Fruit fly (Drosophila melanogaster) whole organism, embryonic: ENCODE data around the gene SKIP.

Source experiments
- Atf6 ChIP-seq: fragments of 200-800 bp; sonication (Bioruptor generic); IDR thresholded peaks from 2 replicates; pipeline ENCODE4 v1.3.6; 2022; ENCODE audit warnings: missing biosample characterization, missing genetic modification characterization
- CG10462 ChIP-seq: fragments of 200-800 bp; sonication (Bioruptor generic); optimal IDR thresholded peaks from 2 replicates; lab custom pipeline; 2016; ENCODE audit warnings: missing biosample characterization, missing genetic modification characterization
- CG10543 ChIP-seq: fragments of 200-800 bp; sonication (Bioruptor generic); optimal IDR thresholded peaks from 3 replicates; lab custom pipeline; 2017; ENCODE audit warnings: missing biosample characterization, mild to moderate bottlenecking, missing genetic modification characterization, moderate library complexity
- CG11695 ChIP-seq: fragments of 200-800 bp; sonication (Bioruptor generic); IDR thresholded peaks from 3 replicates; pipeline ENCODE4 v1.3.6; 2022; ENCODE audit warnings: missing biosample characterization, missing genetic modification characterization
- CG11696 ChIP-seq: fragments of 200-800 bp; sonication (Bioruptor generic); IDR thresholded peaks from 2 replicates; pipeline ENCODE4 v1.3.6; 2022; ENCODE audit warnings: missing biosample characterization, missing genetic modification characterization
- CG14860 ChIP-seq: fragments of 200-800 bp; sonication (Bioruptor generic); IDR thresholded peaks from 3 replicates; pipeline ENCODE4 v1.3.6; 2022; ENCODE audit warnings: missing biosample characterization, missing genetic modification characterization; ENCODE audit not compliant: partially characterized antibody
- CG15269 ChIP-seq: fragments of 200-800 bp; sonication (Bioruptor generic); optimal IDR thresholded peaks from 2 replicates; lab custom pipeline; 2018; ENCODE audit warnings: missing biosample characterization, mild to moderate bottlenecking, missing genetic modification characterization, moderate library complexity
- CG17186 ChIP-seq: fragments of 200-800 bp; sonication (Bioruptor generic); optimal IDR thresholded peaks from 3 replicates; lab custom pipeline; 2017; ENCODE audit warnings: missing biosample characterization, missing genetic modification reagents, missing genetic modification characterization
- CG32532 ChIP-seq: fragments of 200-800 bp; sonication (Bioruptor generic); IDR thresholded peaks from 2 replicates; pipeline ENCODE4 v1.3.6; 2022; ENCODE audit warnings: missing biosample characterization, missing genetic modification characterization
- CG33557 ChIP-seq: fragments of 200-800 bp; sonication (Bioruptor generic); optimal IDR thresholded peaks from 2 replicates; lab custom pipeline; 2019; ENCODE audit warnings: missing biosample characterization, mild to moderate bottlenecking, missing genetic modification characterization, moderate library complexity
- CG4282 ChIP-seq: fragments of 200-800 bp; sonication (Bioruptor generic); optimal IDR thresholded peaks from 2 replicates; lab custom pipeline; 2016; ENCODE audit warnings: missing biosample characterization, missing genetic modification characterization
- CG4328 ChIP-seq: fragments of 200-800 bp; sonication (Bioruptor generic); optimal IDR thresholded peaks from 3 replicates; lab custom pipeline; 2017; ENCODE audit warnings: missing biosample characterization, missing genetic modification reagents, missing genetic modification characterization
- CG7357 ChIP-seq: fragments of 200-800 bp; sonication (Bioruptor generic); IDR thresholded peaks from 3 replicates; pipeline ENCODE4 v1.3.6; 2022; ENCODE audit warnings: missing biosample characterization, missing genetic modification characterization
- CG7745 ChIP-seq: fragments of 200-800 bp; sonication (Bioruptor generic); optimal IDR thresholded peaks from 2 replicates; lab custom pipeline; 2018; ENCODE audit warnings: missing biosample characterization, mild to moderate bottlenecking, missing genetic modification characterization, moderate library complexity
- CG9215 ChIP-seq: fragments of 200-800 bp; sonication (Bioruptor generic); IDR thresholded peaks from 2 replicates; pipeline ENCODE4 v1.3.6; 2022; ENCODE audit warnings: missing biosample characterization, missing genetic modification characterization
- CG9817 ChIP-seq: fragments of 200-800 bp; sonication (Bioruptor generic); optimal IDR thresholded peaks from 2 replicates; lab custom pipeline; 2018; ENCODE audit warnings: missing biosample characterization, mild to moderate bottlenecking, missing genetic modification characterization, moderate library complexity
- Camta ChIP-seq: fragments of 200-800 bp; sonication (Bioruptor generic); optimal IDR thresholded peaks from 2 replicates; lab custom pipeline; 2016; ENCODE audit warnings: missing biosample characterization, missing genetic modification characterization
- Dad ChIP-seq: fragments of 200-800 bp; sonication (Bioruptor generic); optimal IDR thresholded peaks from 3 replicates; lab custom pipeline; 2016; ENCODE audit warnings: missing biosample characterization, missing genetic modification characterization
- Doc2 ChIP-seq: fragments of 200-800 bp; sonication (Bioruptor generic); IDR thresholded peaks from 2 replicates; pipeline ENCODE4 v1.3.6; 2022; ENCODE audit warnings: missing biosample characterization, missing genetic modification characterization
- Eip74EF ChIP-seq, 2 experiments: fragments of 200-800 bp in 1 of 2; fragments of >200 bp in 1 of 2; sonication (Bioruptor generic) in 1 of 2; optimal IDR thresholded peaks; 2 replicates each; lab custom pipeline; 2017 to 2019; ENCODE audit warnings: missing biosample characterization in 2 of 2, missing genetic modification characterization in 2 of 2, mild to moderate bottlenecking in 1 of 2, moderate library complexity in 1 of 2
- Ets65A ChIP-seq: fragments of 200-800 bp; sonication (Bioruptor generic); peaks from one replicate; lab custom pipeline; 2016; ENCODE audit warnings: missing biosample characterization, missing genetic modification characterization
- Fer2 ChIP-seq: fragments of 200-800 bp; sonication (Bioruptor generic); optimal IDR thresholded peaks from 2 replicates; lab custom pipeline; 2018; ENCODE audit warnings: missing biosample characterization, mild to moderate bottlenecking, missing genetic modification characterization, moderate library complexity
- HLHmδ ChIP-seq: fragments of 200-800 bp; sonication (Bioruptor generic); optimal IDR thresholded peaks from 2 replicates; lab custom pipeline; 2018; ENCODE audit warnings: missing biosample characterization, mild to moderate bottlenecking, missing genetic modification characterization, moderate library complexity
- HmgD ChIP-seq: fragments of 200-800 bp; sonication (Bioruptor generic); optimal IDR thresholded peaks from 3 replicates; lab custom pipeline; 2016; ENCODE audit warnings: missing biosample characterization, missing genetic modification characterization
- Jarid2 ChIP-seq: fragments of 200-800 bp; sonication (Bioruptor generic); optimal IDR thresholded peaks from 3 replicates; lab custom pipeline; 2017; ENCODE audit warnings: mild to moderate bottlenecking, missing biosample characterization, missing genetic modification reagents, missing genetic modification characterization
- MTF-1 ChIP-seq: fragments of 200-800 bp; sonication (Bioruptor generic); optimal IDR thresholded peaks from 2 replicates; lab custom pipeline; 2018; ENCODE audit warnings: missing biosample characterization, mild to moderate bottlenecking, missing genetic modification characterization, borderline replicate concordance
- Mes4 ChIP-seq: fragments of 200-800 bp; sonication (Bioruptor generic); optimal IDR thresholded peaks from 2 replicates; lab custom pipeline; 2016; ENCODE audit warnings: missing biosample characterization, missing genetic modification characterization
- Mrtf ChIP-seq: fragments of 200-800 bp; sonication (Bioruptor generic); IDR thresholded peaks from 3 replicates; pipeline ENCODE4 v1.3.6; 2022; ENCODE audit warnings: missing biosample characterization, missing genetic modification characterization
- Nf-YB ChIP-seq: fragments of 200-800 bp; sonication (Bioruptor generic); optimal IDR thresholded peaks from 3 replicates; lab custom pipeline; 2019; ENCODE audit warnings: missing biosample characterization, mild to moderate bottlenecking, missing genetic modification characterization, moderate library complexity
- Pdp1 ChIP-seq, 2 experiments: fragments of 200-800 bp; sonication (Bioruptor generic); optimal IDR thresholded peaks; 3 replicates each; lab custom pipeline; 2016; ENCODE audit warnings: missing biosample characterization in 2 of 2, missing genetic modification characterization in 2 of 2, mild to moderate bottlenecking in 1 of 2, moderate library complexity in 1 of 2
- abd-A ChIP-seq: fragments of 200-800 bp; sonication (Bioruptor generic); optimal IDR thresholded peaks from 3 replicates; lab custom pipeline; 2019; ENCODE audit warnings: missing biosample characterization, mild to moderate bottlenecking, missing genetic modification characterization, moderate library complexity
- bbx ChIP-seq: fragments of 200-800 bp; sonication (Bioruptor generic); IDR thresholded peaks from 2 replicates; pipeline ENCODE4 v1.3.6; 2022; ENCODE audit warnings: missing biosample characterization, missing genetic modification characterization; ENCODE audit not compliant: partially characterized antibody
- crol ChIP-seq: fragments of 200-800 bp; sonication (Bioruptor generic); IDR thresholded peaks from 2 replicates; pipeline ENCODE4 v1.3.6; 2022; ENCODE audit warnings: missing biosample characterization, missing genetic modification characterization
- danr ChIP-seq: fragments of 200-800 bp; sonication (Bioruptor generic); IDR thresholded peaks from 2 replicates; pipeline ENCODE4 v1.3.6; 2022; ENCODE audit warnings: missing biosample characterization, missing genetic modification characterization
- dmrt11E ChIP-seq: fragments of 200-800 bp; sonication (Bioruptor generic); optimal IDR thresholded peaks from 3 replicates; lab custom pipeline; 2018; ENCODE audit warnings: missing biosample characterization, mild to moderate bottlenecking, missing genetic modification characterization, moderate library complexity
- gfzf ChIP-seq: fragments of 200-800 bp; sonication (Bioruptor generic); optimal IDR thresholded peaks from 2 replicates; lab custom pipeline; 2016; ENCODE audit warnings: missing biosample characterization, mild to moderate bottlenecking, missing genetic modification characterization, moderate library complexity
- kni ChIP-seq: fragments of 200-800 bp; sonication (Bioruptor generic); optimal IDR thresholded peaks from 3 replicates; lab custom pipeline; 2017; ENCODE audit warnings: mild to moderate bottlenecking, missing biosample characterization, missing genetic modification reagents, missing genetic modification characterization
- maf-S ChIP-seq: fragments of 200-800 bp; sonication (Bioruptor generic); optimal IDR thresholded peaks from 2 replicates; lab custom pipeline; 2016; ENCODE audit warnings: missing biosample characterization, missing genetic modification characterization
- nau ChIP-seq: fragments of 200-800 bp; sonication (Bioruptor generic); optimal IDR thresholded peaks from 3 replicates; lab custom pipeline; 2017; ENCODE audit warnings: missing biosample characterization, mild to moderate bottlenecking, missing genetic modification characterization, missing genetic modification reagents
- pan ChIP-seq, 4 experiments: fragments of >200 bp in 3 of 4; fragments of 200-800 bp in 1 of 4; sonication (Bioruptor generic) in 1 of 4; optimal IDR thresholded peaks in 3 of 4; IDR thresholded peaks in 1 of 4; 2 replicates each; pipeline versions ENCODE4 v1.3.6 to Lab custom; 2017 to 2022; ENCODE audit warnings: missing biosample characterization in 2 of 4, missing genetic modification characterization in 2 of 4, mixed read lengths in 1 of 4
- ranshi ChIP-seq: fragments of 200-800 bp; sonication (Bioruptor generic); IDR thresholded peaks from 2 replicates; pipeline ENCODE4 v1.3.6; 2022; ENCODE audit warnings: missing biosample characterization, missing genetic modification characterization
- row ChIP-seq: fragments of 200-800 bp; sonication (Bioruptor generic); IDR thresholded peaks from 3 replicates; pipeline ENCODE4 v1.3.6; 2022; ENCODE audit warnings: missing biosample characterization, missing genetic modification characterization
- sd ChIP-seq: fragments of 200-800 bp; sonication (Bioruptor generic); optimal IDR thresholded peaks from 3 replicates; lab custom pipeline; 2018; ENCODE audit warnings: missing biosample characterization, mild to moderate bottlenecking, missing genetic modification characterization, moderate library complexity
- sima ChIP-seq: fragments of 200-800 bp; sonication (Bioruptor generic); optimal IDR thresholded peaks from 2 replicates; lab custom pipeline; 2016; ENCODE audit warnings: missing biosample characterization, missing genetic modification characterization
- sisA ChIP-seq: fragments of 200-800 bp; sonication (Bioruptor generic); IDR thresholded peaks from 2 replicates; pipeline ENCODE4 v1.3.6; 2022; ENCODE audit warnings: missing biosample characterization, missing genetic modification characterization
- sr ChIP-seq: fragments of 200-800 bp; sonication (Bioruptor generic); IDR thresholded peaks from 3 replicates; pipeline ENCODE4 v1.3.6; 2022; ENCODE audit warnings: missing biosample characterization, missing genetic modification characterization
- tgo ChIP-seq: fragments of 200-800 bp; sonication (Bioruptor generic); IDR thresholded peaks from 3 replicates; pipeline ENCODE4 v1.3.6; 2022; ENCODE audit warnings: missing biosample characterization, missing genetic modification characterization
- tio ChIP-seq: fragments of 200-800 bp; sonication (Bioruptor generic); optimal IDR thresholded peaks from 2 replicates; lab custom pipeline; 2017; ENCODE audit warnings: missing biosample characterization, missing genetic modification characterization, inconsistent platforms
- yki ChIP-seq: fragments of >200 bp; optimal IDR thresholded peaks from 3 replicates; lab custom pipeline; 2018
- zfh1 ChIP-seq: fragments of 200-800 bp; sonication (Bioruptor generic); IDR thresholded peaks from 3 replicates; pipeline ENCODE4 v1.3.6; 2022; ENCODE audit warnings: missing biosample characterization, missing genetic modification characterization

Gene SKIP

DNA sequence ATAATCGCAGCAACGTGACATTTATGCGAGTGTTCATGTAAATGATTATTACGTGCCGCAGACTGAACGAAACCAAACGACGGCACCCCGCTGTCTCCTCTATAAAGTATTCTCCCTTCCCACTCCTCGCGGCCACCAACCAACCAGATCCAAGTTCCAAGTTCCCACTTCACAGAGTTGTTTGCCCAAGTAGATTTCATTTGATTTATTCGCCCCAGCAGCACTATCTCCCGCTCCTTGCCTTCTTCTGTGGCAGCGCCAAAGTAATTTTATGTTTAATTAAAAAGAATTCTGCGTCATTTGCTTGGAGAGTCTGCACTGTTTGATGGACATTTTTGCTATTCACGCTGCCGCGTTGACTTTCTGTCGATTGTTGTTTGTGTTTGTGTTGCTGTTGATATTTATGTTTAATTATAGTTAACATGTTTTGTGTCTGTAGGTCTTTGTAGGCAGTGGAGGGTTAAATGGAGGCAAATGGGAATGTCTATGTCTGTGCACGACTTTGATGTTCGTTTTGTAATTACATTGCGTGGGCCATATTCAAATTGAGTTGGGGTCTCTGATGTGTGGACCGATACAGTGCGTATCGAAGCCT lies 63.0 kb downstream of the SKIP start:
- TF ChIP-seq Dad (GFP tag; lab: Kevin White, UChicago) (no peak), CG9817 (tag; lab: Kevin White, UChicago) (no peak), row (no peak), CG14860 (no peak), danr (no peak), CG10543 (GFP tag; lab: Kevin White, UChicago) (peak; percentile 24), Pdp1 (GFP tag; optimal IDR thresholded peaks at IDR 0.05; lab: Kevin White, UChicago) (no peak), Eip74EF (GFP tag; optimal IDR thresholded peaks at IDR 0.05; lab: Kevin White, UChicago) (no peak), kni (GFP tag; lab: Kevin White, UChicago) (peak; percentile 3), CG33557 (GFP tag; lab: Kevin White, UChicago) (no peak), Mes4 (GFP tag; lab: Kevin White, UChicago) (no peak), pan (optimal IDR thresholded peaks at IDR 0.05; lab: Kevin White, UChicago) (no peak), pan (GFP tag; optimal IDR thresholded peaks at IDR 0.05 in 1 of 2, IDR thresholded peaks at IDR 0.05 in 1 of 2) (peak in 1 of 2 experiments; percentile 14), Mrtf (GFP tag; lab: Robert Waterston, UW) (no peak), Fer2 (tag; lab: Kevin White, UChicago) (no peak), zfh1 (GFP tag; lab: Robert Waterston, UW) (no peak), CG9215 (GFP tag; lab: Robert Waterston, UW) (no peak), HmgD (GFP tag; lab: Kevin White, UChicago) (no peak), Ets65A (GFP tag; lab: Kevin White, UChicago) (peak; percentile 30), tgo (GFP tag; lab: Robert Waterston, UW) (no peak), sr (peak; percentile 63; the same call in 1 of the 3 replicates), CG17186 (GFP tag; lab: Kevin White, UChicago) (no peak), dmrt11E (no peak), MTF-1 (GFP tag; lab: Kevin White, UChicago) (no peak), CG4328 (no peak), sima (GFP tag; lab: Kevin White, UChicago) (no peak), Camta (GFP tag; lab: Kevin White, UChicago) (no peak), CG4282 (GFP tag; lab: Kevin White, UChicago) (no peak), maf-S (GFP tag; lab: Kevin White, UChicago) (no peak), Nf-YB (GFP tag; lab: Kevin White, UChicago) (peak; percentile 42), CG32532 (GFP tag; lab: Robert Waterston, UW) (no peak), crol (GFP tag; lab: Robert Waterston, UW) (peak; percentile 81), nau (no peak), Atf6 (GFP tag; lab: Robert Waterston, UW) (no peak), CG11695 (0 out of 3 replicates have a peak, but pooled peaks have one; percentile 19), yki (lab: Kevin White, UChicago) (no peak), CG15269 (tag; lab: Kevin White, UChicago) (no peak), Doc2 (no peak), tio (no peak), CG7745 (tag; lab: Kevin White, UChicago) (peak; percentile 55), gfzf (GFP tag; lab: Kevin White, UChicago) (no peak), ranshi (GFP tag; lab: Robert Waterston, UW) (no peak), sisA (no peak), Jarid2 (GFP tag; lab: Kevin White, UChicago) (no peak), HLHmδ (GFP tag; lab: Kevin White, UChicago) (no peak), sd (peak; percentile 39), CG10462 (GFP tag; lab: Kevin White, UChicago) (no peak), abd-A (peak; percentile 62), CG7357 (no peak), bbx (GFP tag; lab: Robert Waterston, UW) (no peak), CG11696 (GFP tag; lab: Robert Waterston, UW) (no peak)
